Fruit fly (Drosophila melanogaster): ENCODE measurements around the gene xit.

Gene xit

dm6 chrX:6867175-6868023 lies 46.6 kb downstream of the xit start, which contains the start of gene CG14434 (continued):
- TF ChIP-seq CG3726 (GFP tag; IDR thresholded peaks at IDR 0.05) (peak; percentile 34; the same call in 1 of the 3 replicates), ewg (GFP tag; optimal IDR thresholded peaks at IDR 0.05) (peak; percentile 61), Atf3 (GFP tag; optimal IDR thresholded peaks at IDR 0.05) (peak; percentile 33), jumu (GFP tag; optimal IDR thresholded peaks at IDR 0.05) (peak; percentile 33), Rx (GFP tag; IDR thresholded peaks at IDR 0.05) (no peak), Ada2b (GFP tag; IDR thresholded peaks at IDR 0.05) (peak; percentile 48), CG30020 (tag; optimal IDR thresholded peaks at IDR 0.05) (peak; percentile 64), CG1024 (GFP tag; IDR thresholded peaks at IDR 0.05) (no peak), CG18599 (GFP tag; optimal IDR thresholded peaks at IDR 0.05) (peak; percentile 78), NC2β (GFP tag; optimal IDR thresholded peaks at IDR 0.05) (peak; percentile 55), E2f1 (GFP tag; IDR thresholded peaks at IDR 0.05) (peak; percentile 29), slou (GFP tag; optimal IDR thresholded peaks at IDR 0.05) (peak; percentile 33), tx (GFP tag; optimal IDR thresholded peaks at IDR 0.05) (peak; percentile 44), gce (GFP tag; IDR thresholded peaks at IDR 0.05) (0 out of 3 replicates have a peak, but pooled peaks have one; percentile 14), CG8924 (tag; optimal IDR thresholded peaks at IDR 0.05) (peak; percentile 82), CG15601 (tag; optimal IDR thresholded peaks at IDR 0.05) (peak; percentile 76), CG30431 (GFP tag; optimal IDR thresholded peaks at IDR 0.05) (peak; percentile 77), shn (GFP tag; optimal IDR thresholded peaks at IDR 0.05) (peak; percentile 41), pros (GFP tag; optimal IDR thresholded peaks at IDR 0.05) (no peak), CG12155 (GFP tag; optimal IDR thresholded peaks at IDR 0.05) (peak; percentile 40), CG15011 (GFP tag; optimal IDR thresholded peaks at IDR 0.05) (peak; percentile 70), Hand (GFP tag; optimal IDR thresholded peaks at IDR 0.05) (peak; percentile 60), Hr3 (GFP tag; optimal IDR thresholded peaks at IDR 0.05) (peak; percentile 84), Jarid2 (GFP tag; optimal IDR thresholded peaks at IDR 0.05) (peak; percentile 55), dysf (GFP tag; IDR thresholded peaks at IDR 0.05) (peak; percentile 72), Max (GFP tag; optimal IDR thresholded peaks at IDR 0.05) (peak; percentile 76), CG8359 (GFP tag; optimal IDR thresholded peaks at IDR 0.05; ENCODE audit: borderline replicate concordance) (peak; percentile 26), CG12236 (GFP tag; optimal IDR thresholded peaks at IDR 0.05) (peak; percentile 34), slbo (GFP tag; IDR thresholded peaks at IDR 0.05) (peak; percentile 50), CG1832 (GFP tag; optimal IDR thresholded peaks at IDR 0.05) (peak; percentile 70), Oli (tag; optimal IDR thresholded peaks at IDR 0.05) (peak; percentile 91), Bgb (GFP tag; IDR thresholded peaks at IDR 0.05; ENCODE audit: partially characterized antibody) (peak; percentile 24; the same call in 1 of the 2 replicates), CG14965 (GFP tag; optimal IDR thresholded peaks at IDR 0.05; ENCODE audit: borderline replicate concordance) (no peak), Camta (GFP tag; optimal IDR thresholded peaks at IDR 0.05) (peak; percentile 68), Doc2 (GFP tag; IDR thresholded peaks at IDR 0.05) (no peak), CG5953 (GFP tag; IDR thresholded peaks at IDR 0.05) (0 out of 2 replicates have a peak, but pooled peaks have one; percentile 9), salm (tag; optimal IDR thresholded peaks at IDR 0.05) (peak; percentile 53), CG11398 (GFP tag; optimal IDR thresholded peaks at IDR 0.05) (no peak), CG7556 (GFP tag; optimal IDR thresholded peaks at IDR 0.05) (peak; percentile 96), crol (GFP tag; IDR thresholded peaks at IDR 0.05) (peak; percentile 83), ara (GFP tag; IDR thresholded peaks at IDR 0.05) (peak; percentile 24; the same call in 1 of the 2 replicates), CG8281 (tag; optimal IDR thresholded peaks at IDR 0.05) (peak; percentile 49), Nf-YB (GFP tag; optimal IDR thresholded peaks at IDR 0.05) (peak; percentile 73), wor (GFP tag; IDR thresholded peaks at IDR 0.05) (peak; percentile 69), unc-4 (GFP tag; IDR thresholded peaks at IDR 0.05; ENCODE audit: partially characterized antibody) (no peak), h (optimal IDR thresholded peaks at IDR 0.05) (no peak), tgo (GFP tag; IDR thresholded peaks at IDR 0.05) (peak; percentile 26; the same call in 1 of the 3 replicates), CG16863 (GFP tag; optimal IDR thresholded peaks at IDR 0.05) (peak; percentile 70), CG17829 (tag; optimal IDR thresholded peaks at IDR 0.05) (peak; percentile 79)
